Fruit fly (Drosophila melanogaster): Measurements from ENCODE around the gene Fie.

DNA sequence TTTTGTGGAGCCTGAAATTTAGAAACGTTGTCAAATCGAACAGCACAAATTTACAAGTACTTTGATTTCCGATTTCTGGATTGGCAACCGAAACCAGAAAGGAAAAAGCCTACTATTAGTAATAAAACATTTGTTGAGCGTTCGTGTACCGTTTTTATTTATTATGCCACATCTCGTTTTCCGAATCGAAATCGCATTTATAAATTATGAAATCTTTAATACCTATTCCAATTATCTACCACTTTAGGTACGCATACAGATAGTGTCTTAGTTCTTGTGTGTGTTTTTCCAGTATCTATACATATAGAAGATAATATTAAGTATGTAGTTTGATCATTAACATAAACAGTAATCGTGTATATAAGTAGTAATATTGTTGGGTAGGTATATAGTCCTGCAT is 17.5 kb downstream of the Fie start, which contains the start of gene mge:
- TF ChIP-seq h (optimal IDR thresholded peaks at IDR 0.05) (no peak), Myc (optimal IDR thresholded peaks at IDR 0.05) (no peak)

Data from Kc167 (cell line).